Worm (Caenorhabditis elegans): ENCODE measurements around the gene W06D12.6.

Gene W06D12.6

DNA sequence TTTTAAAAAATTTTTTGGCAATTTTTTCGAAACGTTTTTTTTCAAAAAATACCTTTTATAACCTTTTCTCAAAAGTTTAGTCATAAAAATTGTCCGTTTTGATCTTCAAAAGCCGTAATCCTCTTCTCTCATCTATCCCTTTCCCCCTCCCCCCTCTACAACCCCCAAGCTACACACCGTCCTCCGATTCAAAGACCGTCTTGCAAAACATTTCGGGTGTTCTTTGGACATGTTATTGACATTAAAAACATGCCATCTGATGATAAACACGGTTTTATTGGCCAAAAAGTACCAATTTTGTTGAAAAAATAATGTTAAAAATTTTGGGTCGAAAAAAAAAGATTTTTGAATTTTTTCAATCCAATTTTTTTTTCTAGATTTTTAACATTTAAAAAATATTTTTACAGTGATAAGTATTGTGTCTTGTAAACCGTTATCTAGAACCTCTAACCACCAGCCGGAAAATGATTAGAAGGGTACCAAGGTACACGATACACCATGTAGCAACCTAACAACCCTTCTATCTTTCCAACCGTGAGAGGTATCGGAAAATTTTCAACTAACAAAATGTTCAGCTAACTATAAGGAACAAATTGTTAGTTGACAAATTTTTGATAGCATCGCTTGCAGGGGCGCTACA is 17.3 kb downstream of the W06D12.6 start (continued):
- TF ChIP-seq mep-1 (tag; optimal IDR thresholded peaks at IDR 0.05) (no peak), tbx-2 (tag; optimal IDR thresholded peaks at IDR 0.05) (no peak), mab-9 (GFP tag; IDR thresholded peaks at IDR 0.05) (no peak), lin-13 (GFP tag; optimal IDR thresholded peaks at IDR 0.05) (no peak), skn-1 (tag; optimal IDR thresholded peaks at IDR 0.05) (no peak), ceh-82 (tag; optimal IDR thresholded peaks at IDR 0.05) (no peak), isw-1 (GFP tag; IDR thresholded peaks at IDR 0.05) (no peak), nhr-20 (tag; optimal IDR thresholded peaks at IDR 0.05) (peak; percentile 17), swsn-7 (tag; optimal IDR thresholded peaks at IDR 0.05) (no peak), nhr-77 (tag; optimal IDR thresholded peaks at IDR 0.05) (no peak), lin-14 (GFP tag; optimal IDR thresholded peaks at IDR 0.05) (peak; percentile 19), ztf-11 (tag; optimal IDR thresholded peaks at IDR 0.05) (no peak), nhr-11 (tag; optimal IDR thresholded peaks at IDR 0.05) (no peak), hpl-2 (GFP tag; optimal IDR thresholded peaks at IDR 0.05) (no peak)

DNA sequence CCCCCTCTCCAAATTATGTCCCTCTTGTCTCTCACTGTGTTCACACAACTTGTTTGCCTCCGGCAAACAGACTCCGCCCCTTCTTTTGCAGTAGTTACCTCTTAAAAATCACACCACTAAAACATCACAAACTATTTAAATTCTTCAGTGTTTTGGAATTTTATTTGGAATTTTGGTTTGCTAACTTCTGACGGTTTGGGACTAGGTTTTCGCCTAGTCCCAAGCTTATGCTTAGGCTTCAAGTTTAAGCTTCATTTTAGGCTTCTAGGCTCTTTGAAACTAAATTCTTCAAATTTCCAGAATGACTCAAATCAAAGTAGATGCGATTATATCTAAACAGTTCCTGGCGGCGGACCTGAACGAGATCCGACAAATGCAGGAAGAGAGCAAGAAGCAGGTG is 18.8 kb downstream of the W06D12.6 start, which contains the start of gene fat-5:
Gene fat-5, plus strand, starts transcription at position 301 of the 400 bp plus-strand sequence.
- no peak for TF ChIP-seq fkh-8 (tag; optimal IDR thresholded peaks at IDR 0.05)
- no peak for TF ChIP-seq C34B4.2 (tag; optimal IDR thresholded peaks at IDR 0.05)
- no peak for TF ChIP-seq lin-35 (GFP tag; optimal IDR thresholded peaks at IDR 0.05)
- TF ChIP-seq pag-3 (tag; optimal IDR thresholded peaks at IDR 0.05; ENCODE audit: borderline replicate concordance, insufficient read depth): no peak
- TF ChIP-seq Y116A8C.19 (tag; optimal IDR thresholded peaks at IDR 0.05; ENCODE audit: borderline replicate concordance): no peak
- no peak for TF ChIP-seq blmp-1 (tag; optimal IDR thresholded peaks at IDR 0.05)
- no peak for TF ChIP-seq snpc-4 (tag; optimal IDR thresholded peaks at IDR 0.05)
- TF ChIP-seq lsy-2 (tag; optimal IDR thresholded peaks at IDR 0.05): no peak
- TF ChIP-seq ztf-11 (tag; optimal IDR thresholded peaks at IDR 0.05): no peak
- no peak for TF ChIP-seq tlp-1 (tag; optimal IDR thresholded peaks at IDR 0.05)
- TF ChIP-seq alr-1 (tag; optimal IDR thresholded peaks at IDR 0.05; ENCODE audit: borderline replicate concordance): no peak
- TF ChIP-seq lin-39 (tag; optimal IDR thresholded peaks at IDR 0.05): no peak
- TF ChIP-seq isw-1 (GFP tag; IDR thresholded peaks at IDR 0.05): no peak
- TF ChIP-seq rnt-1 (tag; optimal IDR thresholded peaks at IDR 0.05): no peak
- no peak for TF ChIP-seq tbx-2 (tag; optimal IDR thresholded peaks at IDR 0.05)
- no peak for TF ChIP-seq swsn-7 (tag; optimal IDR thresholded peaks at IDR 0.05)
- no peak for TF ChIP-seq ceh-82 (tag; optimal IDR thresholded peaks at IDR 0.05)

DNA sequence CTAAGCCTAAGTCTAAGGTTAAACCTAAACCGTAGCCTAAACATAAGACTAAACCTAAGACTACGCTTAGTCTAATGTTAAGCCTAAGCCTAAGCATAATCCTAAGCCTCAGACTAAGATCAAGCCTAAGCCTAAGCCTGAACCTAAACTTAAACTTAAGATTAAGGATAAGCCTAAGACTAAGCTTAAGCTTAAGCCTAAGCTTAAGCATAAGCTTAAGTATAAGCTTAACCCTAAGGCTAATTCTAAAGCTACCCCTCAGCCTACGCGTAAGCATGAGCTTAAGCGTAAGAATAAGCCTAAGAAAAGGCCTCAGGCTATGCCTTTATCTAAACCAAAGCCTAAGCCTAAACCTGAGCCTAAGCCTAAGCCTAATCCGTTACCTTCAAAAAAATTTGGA is 22.4 kb downstream of the W06D12.6 start:
- TF ChIP-seq ets-5 (GFP tag; IDR thresholded peaks at IDR 0.05) (no peak), egl-13 (tag; optimal IDR thresholded peaks at IDR 0.05) (no peak), ceh-90 (tag; optimal IDR thresholded peaks at IDR 0.05) (no peak), elt-2 (tag; optimal IDR thresholded peaks at IDR 0.05) (no peak), hlh-4 (tag; optimal IDR thresholded peaks at IDR 0.05) (no peak), efl-1 (optimal IDR thresholded peaks at IDR 0.05) (no peak), efl-1 (GFP tag; optimal IDR thresholded peaks at IDR 0.05 in 1 of 2) (no peak)

DNA sequence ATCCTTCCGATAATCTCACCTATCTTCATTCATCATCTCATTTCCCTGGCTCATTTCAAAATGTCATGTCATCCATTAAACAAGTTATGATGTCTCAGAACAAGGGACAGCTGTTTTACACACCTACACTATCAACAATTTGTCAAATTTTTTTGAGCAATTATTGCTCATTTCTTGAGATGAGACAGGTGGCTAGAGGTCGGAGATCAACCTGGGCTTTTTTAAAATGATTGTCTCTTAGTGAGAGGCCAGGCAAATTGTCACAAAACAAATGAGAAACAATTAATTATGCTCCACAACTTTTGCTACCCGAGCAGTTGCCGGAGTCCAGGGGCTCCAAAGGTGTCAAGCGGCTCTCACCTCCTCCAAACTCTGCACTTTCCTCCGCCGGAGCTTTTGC is 22.8 kb downstream of the W06D12.6 start:
- TF ChIP-seq ceh-88 (GFP tag; IDR thresholded peaks at IDR 0.05) (no peak), blmp-1 (tag; optimal IDR thresholded peaks at IDR 0.05) (no peak), lin-39 (tag; optimal IDR thresholded peaks at IDR 0.05) (peak; percentile 68), tbx-2 (tag; optimal IDR thresholded peaks at IDR 0.05) (peak; percentile 3), nhr-47 (tag; optimal IDR thresholded peaks at IDR 0.05) (no peak), nhr-76 (tag; optimal IDR thresholded peaks at IDR 0.05) (no peak), lsy-2 (tag; optimal IDR thresholded peaks at IDR 0.05) (peak in 1 of 2 experiments; percentile 32), lir-3 (tag; optimal IDR thresholded peaks at IDR 0.05; ENCODE audit: poor library complexity) (no peak), nhr-20 (tag; optimal IDR thresholded peaks at IDR 0.05) (peak; percentile 4), zip-4 (GFP tag; optimal IDR thresholded peaks at IDR 0.05) (no peak), rnt-1 (tag; optimal IDR thresholded peaks at IDR 0.05) (peak; percentile 74), nhr-85 (tag) (no peak), alr-1 (tag; optimal IDR thresholded peaks at IDR 0.05; ENCODE audit: borderline replicate concordance) (no peak), pqm-1 (tag; optimal IDR thresholded peaks at IDR 0.05) (no peak), nhr-19 (GFP tag; conservative IDR thresholded peaks at IDR 0.05) (peak; percentile 47), nhr-12 (tag; optimal IDR thresholded peaks at IDR 0.05) (no peak), C34B4.2 (tag; optimal IDR thresholded peaks at IDR 0.05) (no peak), lin-14 (GFP tag; optimal IDR thresholded peaks at IDR 0.05) (peak; percentile 53), nhr-237 (tag; optimal IDR thresholded peaks at IDR 0.05) (no peak), vab-15 (tag; optimal IDR thresholded peaks at IDR 0.05) (peak; percentile 69), Y116A8C.19 (tag; optimal IDR thresholded peaks at IDR 0.05; ENCODE audit: borderline replicate concordance) (no peak), nhr-11 (tag; optimal IDR thresholded peaks at IDR 0.05) (peak; percentile 33), fos-1 (tag; optimal IDR thresholded peaks at IDR 0.05) (no peak), ceh-90 (tag; optimal IDR thresholded peaks at IDR 0.05) (no peak), hpl-2 (GFP tag; optimal IDR thresholded peaks at IDR 0.05) (no peak)
